Fruit fly (Drosophila melanogaster) whole organism, embryonic: Measurements from ENCODE around the gene MESR3.
A peak's percentile ranks its signal among the peaks of the same experiment; 100 is the strongest.

ENCODE experiments used
- Ada2b ChIP-seq: fragments of 200-800 bp; sonication (Bioruptor generic); IDR thresholded peaks from 2 replicates; pipeline ENCODE4 v1.3.6; 2022; ENCODE audit warnings: missing biosample characterization, missing genetic modification characterization
- Adf1 ChIP-seq: fragments of 200-800 bp; sonication (Bioruptor generic); IDR thresholded peaks from 2 replicates; pipeline ENCODE4 v1.3.6; 2022; ENCODE audit warnings: missing biosample characterization, missing genetic modification characterization
- BEAF-32 ChIP-seq: fragments of 200-800 bp; sonication (Bioruptor generic); optimal IDR thresholded peaks from 3 replicates; lab custom pipeline; 2017; ENCODE audit warnings: missing biosample characterization, missing genetic modification characterization, mild to moderate bottlenecking, moderate library complexity, missing genetic modification reagents
- BtbVII ChIP-seq: fragments of 200-800 bp; sonication (Bioruptor generic); optimal IDR thresholded peaks from 3 replicates; lab custom pipeline; 2017; ENCODE audit warnings: missing biosample characterization, mild to moderate bottlenecking, missing genetic modification characterization
- CG10147 ChIP-seq: fragments of 200-800 bp; sonication (Bioruptor generic); optimal IDR thresholded peaks from 2 replicates; lab custom pipeline; 2019; ENCODE audit warnings: missing biosample characterization, mild to moderate bottlenecking, missing genetic modification characterization, moderate library complexity
- CG10431 ChIP-seq: fragments of 200-800 bp; sonication (Bioruptor generic); optimal IDR thresholded peaks from 3 replicates; lab custom pipeline; 2018; ENCODE audit warnings: missing biosample characterization, mild to moderate bottlenecking, missing genetic modification characterization
- CG10543 ChIP-seq: fragments of 200-800 bp; sonication (Bioruptor generic); optimal IDR thresholded peaks from 3 replicates; lab custom pipeline; 2017; ENCODE audit warnings: missing biosample characterization, mild to moderate bottlenecking, missing genetic modification characterization, moderate library complexity
- CG11723 ChIP-seq: fragments of 200-800 bp; sonication (Bioruptor generic); optimal IDR thresholded peaks from 2 replicates; lab custom pipeline; 2017; ENCODE audit warnings: missing biosample characterization, mild to moderate bottlenecking, missing genetic modification characterization
- CG12155 ChIP-seq: fragments of 200-800 bp; sonication (Bioruptor generic); optimal IDR thresholded peaks from 3 replicates; lab custom pipeline; 2016; ENCODE audit warnings: missing biosample characterization, missing genetic modification characterization
- CG13296 ChIP-seq: fragments of 200-800 bp; sonication (Bioruptor generic); optimal IDR thresholded peaks from 3 replicates; lab custom pipeline; 2018; ENCODE audit warnings: missing biosample characterization, mild to moderate bottlenecking, missing genetic modification characterization
- CG13624 ChIP-seq: fragments of 200-800 bp; sonication (Bioruptor generic); optimal IDR thresholded peaks from 2 replicates; lab custom pipeline; 2016; ENCODE audit warnings: missing biosample characterization, missing genetic modification characterization
- CG14667 ChIP-seq: fragments of 200-800 bp; sonication (Bioruptor generic); IDR thresholded peaks from 2 replicates; pipeline ENCODE4 v1.3.6; 2022; ENCODE audit warnings: missing biosample characterization, missing genetic modification characterization
- CG17328 ChIP-seq: fragments of 200-800 bp; sonication (Bioruptor generic); IDR thresholded peaks from 2 replicates; pipeline ENCODE4 v1.3.6; 2022; ENCODE audit warnings: missing biosample characterization, missing genetic modification characterization
- CG31365 ChIP-seq: fragments of 200-800 bp; sonication (Bioruptor generic); optimal IDR thresholded peaks from 2 replicates; lab custom pipeline; 2018; ENCODE audit warnings: missing biosample characterization, mild to moderate bottlenecking, missing genetic modification characterization
- CG31441 ChIP-seq: fragments of 200-800 bp; sonication (Bioruptor generic); IDR thresholded peaks from 2 replicates; pipeline ENCODE4 v1.3.6; 2022; ENCODE audit warnings: missing biosample characterization, missing genetic modification characterization
- CG3995 ChIP-seq: fragments of 200-800 bp; sonication (Bioruptor generic); optimal IDR thresholded peaks from 3 replicates; lab custom pipeline; 2016; ENCODE audit warnings: missing biosample characterization, missing genetic modification characterization
- CG42726 ChIP-seq: fragments of 200-800 bp; sonication (Bioruptor generic); IDR thresholded peaks from 2 replicates; pipeline ENCODE4 v1.3.6; 2022; ENCODE audit warnings: missing biosample characterization, missing genetic modification characterization; ENCODE audit not compliant: partially characterized antibody
- CG4424 ChIP-seq: fragments of 200-800 bp; sonication (Bioruptor generic); optimal IDR thresholded peaks from 3 replicates; lab custom pipeline; 2016; ENCODE audit warnings: missing biosample characterization, missing genetic modification characterization
- CG6654 ChIP-seq: fragments of 200-800 bp; sonication (Bioruptor generic); optimal IDR thresholded peaks from 2 replicates; lab custom pipeline; 2017; ENCODE audit warnings: missing biosample characterization, mild to moderate bottlenecking, missing genetic modification characterization
- CG8089 ChIP-seq: fragments of 200-800 bp; sonication (Bioruptor generic); optimal IDR thresholded peaks from 3 replicates; lab custom pipeline; 2016; ENCODE audit warnings: missing biosample characterization, missing genetic modification characterization
- CG8388 ChIP-seq: fragments of 200-800 bp; sonication (Bioruptor generic); optimal IDR thresholded peaks from 2 replicates; lab custom pipeline; 2019; ENCODE audit warnings: missing biosample characterization, mild to moderate bottlenecking, missing genetic modification characterization, moderate library complexity
- Chrac-16 ChIP-seq: fragments of 200-800 bp; sonication (Bioruptor generic); optimal IDR thresholded peaks from 3 replicates; lab custom pipeline; 2016; ENCODE audit warnings: missing biosample characterization, missing genetic modification characterization
- Dip3 ChIP-seq: fragments of 200-800 bp; sonication (Bioruptor generic); optimal IDR thresholded peaks from 3 replicates; lab custom pipeline; 2016; ENCODE audit warnings: missing biosample characterization, missing genetic modification characterization
- Dp ChIP-seq: fragments of 200-800 bp; sonication (Bioruptor generic); optimal IDR thresholded peaks from 2 replicates; lab custom pipeline; 2018; ENCODE audit warnings: missing biosample characterization, mild to moderate bottlenecking, missing genetic modification characterization, moderate library complexity
- E2f1 ChIP-seq: fragments of 200-800 bp; sonication (Bioruptor generic); IDR thresholded peaks from 2 replicates; pipeline ENCODE4 v1.3.6; 2022; ENCODE audit warnings: missing biosample characterization, missing genetic modification characterization
- HLH4C ChIP-seq: fragments of 200-800 bp; sonication (Bioruptor generic); IDR thresholded peaks from 3 replicates; pipeline ENCODE4 v1.3.6; 2022; ENCODE audit warnings: missing biosample characterization, missing genetic modification characterization; ENCODE audit not compliant: partially characterized antibody
- Hand ChIP-seq: fragments of 200-800 bp; sonication (Bioruptor generic); optimal IDR thresholded peaks from 2 replicates; lab custom pipeline; 2017; ENCODE audit warnings: mild to moderate bottlenecking, missing biosample characterization, missing genetic modification reagents, missing genetic modification characterization
- Lhr ChIP-seq: fragments of 200-800 bp; sonication (Bioruptor generic); optimal IDR thresholded peaks from 3 replicates; lab custom pipeline; 2017; ENCODE audit warnings: mild to moderate bottlenecking, missing biosample characterization, missing genetic modification reagents, missing genetic modification characterization
- Meics ChIP-seq: fragments of 200-800 bp; sonication (Bioruptor generic); optimal IDR thresholded peaks from 2 replicates; lab custom pipeline; 2017; ENCODE audit warnings: missing biosample characterization, mild to moderate bottlenecking, missing genetic modification characterization
- NFAT ChIP-seq: fragments of 200-800 bp; sonication (Bioruptor generic); IDR thresholded peaks from 2 replicates; pipeline ENCODE4 v1.3.6; 2022; ENCODE audit warnings: missing biosample characterization, missing genetic modification characterization
- Opbp ChIP-seq: fragments of 200-800 bp; sonication (Bioruptor generic); IDR thresholded peaks from 3 replicates; pipeline ENCODE4 v1.3.6; 2022; ENCODE audit warnings: missing biosample characterization, missing genetic modification characterization; ENCODE audit not compliant: partially characterized antibody
- Six4 ChIP-seq: fragments of 200-800 bp; sonication (Bioruptor generic); optimal IDR thresholded peaks from 2 replicates; lab custom pipeline; 2016; ENCODE audit warnings: missing biosample characterization, missing genetic modification characterization
- bsh ChIP-seq, 2 experiments: fragments of 200-800 bp; sonication (Bioruptor generic); optimal IDR thresholded peaks; 2 replicates each; lab custom pipeline; 2017 to 2018; ENCODE audit warnings: mild to moderate bottlenecking in 2 of 2, missing biosample characterization in 2 of 2, missing genetic modification characterization in 2 of 2, moderate library complexity in 1 of 2
- caup ChIP-seq: fragments of 200-800 bp; sonication (Bioruptor generic); optimal IDR thresholded peaks from 3 replicates; lab custom pipeline; 2017; ENCODE audit warnings: missing biosample characterization, mild to moderate bottlenecking, missing genetic modification characterization, moderate library complexity; ENCODE audit not compliant: severe bottlenecking
- da ChIP-seq: fragments of 200-800 bp; sonication (Bioruptor generic); optimal IDR thresholded peaks from 2 replicates; lab custom pipeline; 2016; ENCODE audit warnings: missing biosample characterization, missing genetic modification characterization
- dpn ChIP-seq, 2 experiments: fragments of 200-800 bp; sonication (Bioruptor generic); optimal IDR thresholded peaks; 3 replicates each; lab custom pipeline; 2016; ENCODE audit warnings: missing biosample characterization in 2 of 2, missing genetic modification characterization in 2 of 2
- eyg ChIP-seq: fragments of 200-800 bp; sonication (Bioruptor generic); optimal IDR thresholded peaks from 3 replicates; lab custom pipeline; 2016; ENCODE audit warnings: missing biosample characterization, missing genetic modification characterization
- fd64A ChIP-seq: fragments of 200-800 bp; sonication (Bioruptor generic); optimal IDR thresholded peaks from 3 replicates; lab custom pipeline; 2018; ENCODE audit warnings: missing biosample characterization, mild to moderate bottlenecking, missing genetic modification characterization
- fd96Cb ChIP-seq: fragments of 200-800 bp; sonication (Bioruptor generic); optimal IDR thresholded peaks from 2 replicates; lab custom pipeline; 2018; ENCODE audit warnings: missing biosample characterization, mild to moderate bottlenecking, missing genetic modification characterization, moderate library complexity
- gcm2 ChIP-seq: fragments of 200-800 bp; sonication (Bioruptor generic); optimal IDR thresholded peaks from 2 replicates; lab custom pipeline; 2016; ENCODE audit warnings: missing biosample characterization, missing genetic modification characterization
- gsb-n ChIP-seq: fragments of 200-800 bp; sonication (Bioruptor generic); optimal IDR thresholded peaks from 3 replicates; lab custom pipeline; 2018; ENCODE audit warnings: missing biosample characterization, mild to moderate bottlenecking, missing genetic modification characterization
- nerfin-1 ChIP-seq: fragments of 200-800 bp; sonication (Bioruptor generic); optimal IDR thresholded peaks from 3 replicates; lab custom pipeline; 2019; ENCODE audit warnings: missing biosample characterization, mild to moderate bottlenecking, missing genetic modification characterization, moderate library complexity
- repo ChIP-seq: fragments of 200-800 bp; sonication (Bioruptor generic); optimal IDR thresholded peaks from 2 replicates; lab custom pipeline; 2016; ENCODE audit warnings: missing biosample characterization, missing genetic modification characterization
- slou ChIP-seq: fragments of 200-800 bp; sonication (Bioruptor generic); optimal IDR thresholded peaks from 3 replicates; lab custom pipeline; 2016; ENCODE audit warnings: missing biosample characterization, missing genetic modification characterization
- so ChIP-seq: fragments of 200-800 bp; sonication (Bioruptor generic); IDR thresholded peaks from 3 replicates; pipeline ENCODE4 v1.3.6; 2022; ENCODE audit warnings: missing biosample characterization, missing genetic modification characterization
- sqz ChIP-seq: fragments of 200-800 bp; sonication (Bioruptor generic); optimal IDR thresholded peaks from 3 replicates; lab custom pipeline; 2018; ENCODE audit warnings: missing biosample characterization, mild to moderate bottlenecking, missing genetic modification characterization
- ssp ChIP-seq: fragments of 200-800 bp; sonication (Bioruptor generic); IDR thresholded peaks from 2 replicates; pipeline ENCODE4 v1.3.6; 2022; ENCODE audit warnings: missing biosample characterization, missing genetic modification characterization
- tgo ChIP-seq: fragments of 200-800 bp; sonication (Bioruptor generic); IDR thresholded peaks from 3 replicates; pipeline ENCODE4 v1.3.6; 2022; ENCODE audit warnings: missing biosample characterization, missing genetic modification characterization
- tll ChIP-seq, 2 experiments: fragments of 200-800 bp in 1 of 2; fragments of >200 bp in 1 of 2; sonication (Bioruptor generic) in 1 of 2; optimal IDR thresholded peaks; 2 replicates each; lab custom pipeline; 2017 to 2019; ENCODE audit warnings: missing biosample characterization in 2 of 2, missing genetic modification characterization in 2 of 2, mild to moderate bottlenecking in 1 of 2, moderate library complexity in 1 of 2
- unc-4 ChIP-seq: fragments of 200-800 bp; sonication (Bioruptor generic); IDR thresholded peaks from 2 replicates; pipeline ENCODE4 v1.3.6; 2022; ENCODE audit warnings: missing biosample characterization, missing genetic modification characterization; ENCODE audit not compliant: partially characterized antibody

The MESR3 gene

dm6 chr2L:18617003-18617402, at the start of gene MESR3 (continued):
- peak; percentile 23 for TF ChIP-seq CG11723
- TF ChIP-seq CG8388 = peak; percentile 78
- peak; percentile 65 for TF ChIP-seq Six4 (GFP tag; lab: Kevin White, UChicago)
- TF ChIP-seq CG3995 (GFP tag; lab: Kevin White, UChicago) = peak; percentile 38
- peak; percentile 8 to 53 for TF ChIP-seq dpn (GFP tag; optimal IDR thresholded peaks at IDR 0.05; lab: Kevin White, UChicago)
- TF ChIP-seq fd96Cb (tag; lab: Kevin White, UChicago) = peak; percentile 50
- TF ChIP-seq bsh (GFP tag; optimal IDR thresholded peaks at IDR 0.05; lab: Kevin White, UChicago) = peak; percentile 33 to 37
- TF ChIP-seq CG12155 (GFP tag; lab: Kevin White, UChicago) = no peak
- no peak for TF ChIP-seq eyg
- TF ChIP-seq unc-4 (GFP tag; lab: Robert Waterston, UW) = no peak
- peak; percentile 84 for TF ChIP-seq CG13296
- TF ChIP-seq so (GFP tag; lab: Robert Waterston, UW) = peak; percentile 68
- TF ChIP-seq CG14667 (GFP tag; lab: Robert Waterston, UW) = peak; percentile 46; the same call in 1 of the 2 replicates
- TF ChIP-seq CG10543 = peak; percentile 47
- peak; percentile 74 for TF ChIP-seq CG4424
- TF ChIP-seq CG31365 (tag; lab: Kevin White, UChicago) = peak; percentile 45
- no peak for TF ChIP-seq Dip3
- TF ChIP-seq Hand (GFP tag; lab: Kevin White, UChicago) = peak; percentile 61
- peak; percentile 33 for TF ChIP-seq CG13624
- TF ChIP-seq gcm2 = no peak
- TF ChIP-seq CG17328 (GFP tag; lab: Robert Waterston, UW) = peak; percentile 78
- TF ChIP-seq Dp (GFP tag; lab: Kevin White, UChicago) = no peak
- peak; percentile 47 for TF ChIP-seq Ada2b (GFP tag; lab: Robert Waterston, UW)
- TF ChIP-seq CG8089 = no peak
- no peak for TF ChIP-seq repo
- peak; percentile 84 for TF ChIP-seq E2f1 (GFP tag; lab: Robert Waterston, UW)
- 0 out of 3 replicates have a peak, but pooled peaks have one; percentile 46 for TF ChIP-seq Opbp
- no peak for TF ChIP-seq CG6654 (GFP tag; lab: Kevin White, UChicago)
- no peak for TF ChIP-seq gsb-n (tag; lab: Kevin White, UChicago)
- TF ChIP-seq CG10147 (GFP tag; lab: Kevin White, UChicago) = peak; percentile 66
- TF ChIP-seq tll (GFP tag; optimal IDR thresholded peaks at IDR 0.05; lab: Kevin White, UChicago) = no peak
- 0 out of 2 replicates have a peak, but pooled peaks have one; percentile 26 for TF ChIP-seq CG42726 (GFP tag; lab: Robert Waterston, UW)
- TF ChIP-seq ssp (GFP tag; lab: Robert Waterston, UW) = no peak
- 0 out of 3 replicates have a peak, but pooled peaks have one; percentile 37 for TF ChIP-seq HLH4C (GFP tag; lab: Robert Waterston, UW)
- TF ChIP-seq slou = no peak
- no peak for TF ChIP-seq Chrac-16 (GFP tag; lab: Kevin White, UChicago)
- TF ChIP-seq da (GFP tag; lab: Kevin White, UChicago) = no peak
- peak; percentile 45; the same call in 1 of the 2 replicates for TF ChIP-seq Adf1 (GFP tag; lab: Robert Waterston, UW)
- TF ChIP-seq tgo = peak; percentile 26; the same call in 1 of the 3 replicates
- TF ChIP-seq sqz (GFP tag; lab: Kevin White, UChicago) = no peak
- peak; percentile 92 for TF ChIP-seq CG31441 (GFP tag; lab: Robert Waterston, UW)
- no peak for TF ChIP-seq Lhr (GFP tag; lab: Kevin White, UChicago)
- peak; percentile 84 for TF ChIP-seq Meics (GFP tag; lab: Kevin White, UChicago)
- TF ChIP-seq BEAF-32 (GFP tag; lab: Kevin White, UChicago) = no peak
- TF ChIP-seq nerfin-1 (tag; lab: Kevin White, UChicago) = peak; percentile 66
- peak; percentile 24 for TF ChIP-seq fd64A (GFP tag; lab: Kevin White, UChicago)
- no peak for TF ChIP-seq CG10431 (GFP tag; lab: Kevin White, UChicago)
- peak; percentile 66 for TF ChIP-seq BtbVII
- TF ChIP-seq NFAT (GFP tag; lab: Robert Waterston, UW) = peak; percentile 82
- peak; percentile 64 for TF ChIP-seq caup (GFP tag; lab: Kevin White, UChicago)
